Worm (Caenorhabditis elegans) whole organism, L4/young adult: ENCODE measurements around the gene srv-3.
"Not testable (repeated sequence)": the region's sequence is repeated elsewhere in the genome, so short reads cannot be mapped to it uniquely, and the experiment has no call there.

Experiments used
- W03F9.2 ChIP-seq: fragments of 150-350 bp; optimal IDR thresholded peaks from 2 replicates; lab custom pipeline; 2014; ENCODE audit warnings: missing biosample characterization, missing genetic modification characterization
- dao-5 ChIP-seq: sonication (generic microtip); optimal IDR thresholded peaks from 2 replicates; lab custom pipeline; 2016; ENCODE audit warnings: missing genotype, missing genetic modification characterization, moderate library complexity, missing compliant biosample characterization
- him-1 ChIP-seq: sonication (generic microtip); optimal IDR thresholded peaks from 2 replicates; lab custom pipeline; 2016; ENCODE audit warnings: missing genotype, missing genetic modification reagents, missing genetic modification characterization, missing compliant biosample characterization

DNA sequence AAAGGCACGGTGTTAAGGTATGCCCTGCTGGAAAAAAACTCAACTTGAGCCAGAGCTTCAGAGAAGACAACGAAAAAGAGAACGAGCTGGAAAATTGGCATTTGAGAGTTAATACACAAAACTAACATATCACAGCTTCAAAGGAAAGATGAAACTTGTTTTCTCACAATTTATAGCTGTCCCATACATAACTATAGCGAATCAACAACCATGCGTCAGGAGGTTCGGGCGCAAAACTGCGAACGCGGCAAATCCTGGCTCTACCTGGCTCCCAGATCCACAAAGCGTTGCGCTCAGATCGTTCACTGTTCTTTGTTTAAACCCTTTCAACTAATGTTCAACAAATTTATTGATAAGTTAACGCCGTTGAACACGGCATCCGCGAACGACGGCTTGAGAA, 1.8 kb upstream of the srv-3 start, which contains the start of gene Y43F8C.15:
- TF ChIP-seq W03F9.2 (tag; lab: Kevin White, UChicago); him-1; dao-5 (tag; lab: Kevin White, UChicago): not testable (repeated sequence)
